Worm (Caenorhabditis elegans) whole organism, early embryonic: ENCODE results near the gene cra-1.

Source experiments
- aly-1 ChIP-seq: sonication (generic microtip); optimal IDR thresholded peaks from 2 replicates; lab custom pipeline; 2016; ENCODE audit warnings: missing genetic modification characterization, missing compliant biosample characterization
- ama-1 ChIP-seq: fragments of 150-350 bp; optimal IDR thresholded peaks from 2 replicates; lab custom pipeline; 2014
- ets-7 ChIP-seq: sonication (generic microtip); optimal IDR thresholded peaks from 2 replicates; lab custom pipeline; 2016; ENCODE audit warnings: missing genotype, missing genetic modification characterization, missing compliant biosample characterization
- flt-1 ChIP-seq: fragments of 200-800 bp; sonication (Bioruptor generic); IDR thresholded peaks from 2 replicates; pipeline ENCODE4 v1.3.6; 2022; ENCODE audit warnings: missing genetic modification characterization, missing compliant biosample characterization
- hmbx-1 ChIP-seq: sonication (generic microtip); optimal IDR thresholded peaks from 2 replicates; lab custom pipeline; 2016; ENCODE audit warnings: mild to moderate bottlenecking, missing genetic modification characterization, missing compliant biosample characterization
- scrt-1 ChIP-seq: fragments of 200-800 bp; sonication (Bioruptor generic); IDR thresholded peaks from 2 replicates; pipeline ENCODE4 v1.3.6; 2022; ENCODE audit warnings: missing genetic modification characterization, missing compliant biosample characterization
- sea-1 ChIP-seq: fragments of 200-800 bp; sonication (Bioruptor generic); conservative IDR thresholded peaks from 2 replicates; pipeline ENCODE4 v1.3.6; 2022; ENCODE audit warnings: missing genetic modification characterization, missing compliant biosample characterization
- tra-4 ChIP-seq: sonication (generic microtip); optimal IDR thresholded peaks from 2 replicates; lab custom pipeline; 2017; ENCODE audit warnings: missing genetic modification characterization, missing compliant biosample characterization

DNA sequence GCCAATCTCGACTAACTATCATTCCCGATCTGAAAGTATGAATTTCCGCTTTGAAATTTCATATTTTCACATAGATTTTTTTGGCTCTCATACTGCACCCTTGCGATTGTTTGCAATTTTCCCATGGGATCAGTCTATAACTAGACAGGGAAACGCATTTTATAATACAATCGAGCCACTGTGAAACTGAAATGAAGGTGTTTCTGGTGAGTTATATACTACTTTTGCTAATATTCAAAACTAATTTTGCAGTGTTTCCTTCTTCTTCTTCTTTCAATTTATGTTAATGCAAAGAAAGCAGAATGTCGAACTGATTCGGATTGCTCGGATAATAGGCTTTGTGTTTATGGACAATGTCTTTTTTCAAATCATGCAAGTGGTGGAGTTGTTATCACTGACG lies 16.6 kb upstream of the cra-1 start:
- TF ChIP-seq ama-1: no peak
- TF ChIP-seq tra-4 (tag; lab: Kevin White, UChicago): no peak
- TF ChIP-seq scrt-1 (GFP tag; lab: Robert Waterston, UW): no peak
- TF ChIP-seq sea-1 (GFP tag; lab: Robert Waterston, UW): no peak
- no peak for TF ChIP-seq flt-1 (GFP tag; lab: Robert Waterston, UW)
- TF ChIP-seq aly-1: no peak
- no peak for TF ChIP-seq ets-7 (tag; lab: Kevin White, UChicago)
- no peak for TF ChIP-seq hmbx-1 (tag; lab: Kevin White, UChicago)
